Fruit fly (Drosophila melanogaster): Measurements from ENCODE around the gene CG7907.

DNA sequence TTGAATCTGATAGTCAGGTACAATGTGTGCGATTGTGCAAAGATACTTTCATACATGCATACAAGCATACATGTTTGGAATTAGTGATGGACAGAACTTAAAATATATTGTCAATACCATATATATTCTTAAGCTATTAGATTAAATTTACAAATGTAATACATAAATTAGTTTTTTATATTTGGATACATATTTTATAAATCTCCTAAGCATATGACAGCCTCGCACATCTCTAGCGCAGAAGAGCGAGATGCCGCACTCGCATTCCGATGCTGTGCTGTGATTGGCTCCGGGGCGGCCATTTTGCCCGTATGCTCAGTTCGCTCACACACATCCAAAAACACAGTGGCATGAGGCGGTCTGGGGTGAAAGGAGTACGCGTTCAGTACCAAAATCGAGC is 24.9 kb upstream of the CG7907 start, which contains the start of gene tin:
- no peak for TF ChIP-seq psq (optimal IDR thresholded peaks at IDR 0.05)
- no peak for TF ChIP-seq insv (optimal IDR thresholded peaks at IDR 0.05)
- no peak for TF ChIP-seq ttk (optimal IDR thresholded peaks at IDR 0.05)
- TF ChIP-seq Sin3A (optimal IDR thresholded peaks at IDR 0.05) = no peak
- TF ChIP-seq h (optimal IDR thresholded peaks at IDR 0.05) = no peak
- no peak for TF ChIP-seq Myc (optimal IDR thresholded peaks at IDR 0.05)

All from Kc167 (cell line).